Fruit fly (Drosophila melanogaster): ENCODE results near the gene CG42713.

Gene CG42713

dm6 chr2L:8937003-8937402 is 45.8 kb downstream of the CG42713 start, which contains the start of gene Tsp29Fb (continued):
- TF ChIP-seq CG10274 (GFP tag; optimal IDR thresholded peaks at IDR 0.05) = peak; percentile 11
- TF ChIP-seq CG11093 (GFP tag; IDR thresholded peaks at IDR 0.05) = peak; percentile 65; the same call in 2 of the 3 replicates
- peak; percentile 65; the same call in 1 of the 2 replicates for TF ChIP-seq CG10366 (GFP tag; IDR thresholded peaks at IDR 0.05)
- TF ChIP-seq H15 (GFP tag; IDR thresholded peaks at IDR 0.05) = peak; percentile 47; the same call in 1 of the 3 replicates
- TF ChIP-seq CG15269 (tag; optimal IDR thresholded peaks at IDR 0.05) = peak; percentile 88
- peak; percentile 26 for TF ChIP-seq CG2116 (GFP tag; optimal IDR thresholded peaks at IDR 0.05)
- peak; percentile 69 for TF ChIP-seq CG17829 (tag; optimal IDR thresholded peaks at IDR 0.05)
- no peak; the same call in 1 of the 2 replicates for TF ChIP-seq NFAT (GFP tag; IDR thresholded peaks at IDR 0.05)
- peak; percentile 46 for TF ChIP-seq Max (GFP tag; optimal IDR thresholded peaks at IDR 0.05)
- peak; percentile 62 for TF ChIP-seq CG6683 (GFP tag; optimal IDR thresholded peaks at IDR 0.05)
- peak; percentile 84 for TF ChIP-seq Oli (tag; optimal IDR thresholded peaks at IDR 0.05)
- TF ChIP-seq eyg (GFP tag; optimal IDR thresholded peaks at IDR 0.05) = peak; percentile 17
- peak; percentile 52 for TF ChIP-seq CrebB (tag; optimal IDR thresholded peaks at IDR 0.05)
- TF ChIP-seq D19A (tag; optimal IDR thresholded peaks at IDR 0.05) = peak; percentile 72
- TF ChIP-seq Kr (GFP tag; optimal IDR thresholded peaks at IDR 0.05) = no peak
- TF ChIP-seq CG7963 (GFP tag; IDR thresholded peaks at IDR 0.05; ENCODE audit: partially characterized antibody) = no peak
- TF ChIP-seq CG6654 (GFP tag; optimal IDR thresholded peaks at IDR 0.05) = peak; percentile 19
- peak; percentile 71 for TF ChIP-seq CG13624 (GFP tag; optimal IDR thresholded peaks at IDR 0.05)
- TF ChIP-seq NC2α (GFP tag; optimal IDR thresholded peaks at IDR 0.05) = no peak
- peak; percentile 84 for TF ChIP-seq cwo (GFP tag; optimal IDR thresholded peaks at IDR 0.05)
- no peak for TF ChIP-seq prd (optimal IDR thresholded peaks at IDR 0.05)
- TF ChIP-seq prd (GFP tag; IDR thresholded peaks at IDR 0.05) = peak; percentile 72
- peak; percentile 60 for TF ChIP-seq pho (GFP tag; optimal IDR thresholded peaks at IDR 0.05)
- 0 out of 2 replicates have a peak, but pooled peaks have one; percentile 21 for TF ChIP-seq CG11085 (GFP tag; IDR thresholded peaks at IDR 0.05)
- TF ChIP-seq ara (GFP tag; IDR thresholded peaks at IDR 0.05) = peak; percentile 45; the same call in 1 of the 2 replicates
- TF ChIP-seq CG8290 (GFP tag; optimal IDR thresholded peaks at IDR 0.05) = no peak
- TF ChIP-seq CG8290 (tag; optimal IDR thresholded peaks at IDR 0.05) = peak in 1 of 2 experiments; percentile 10
- no peak for TF ChIP-seq CG17802 (tag; optimal IDR thresholded peaks at IDR 0.05)
- peak; percentile 73 for TF ChIP-seq CG14014 (GFP tag; IDR thresholded peaks at IDR 0.05)
- TF ChIP-seq CG12769 (tag; optimal IDR thresholded peaks at IDR 0.05) = peak; percentile 66
- TF ChIP-seq CG10654 (GFP tag; optimal IDR thresholded peaks at IDR 0.05) = peak; percentile 56
- TF ChIP-seq Ets97D (GFP tag; optimal IDR thresholded peaks at IDR 0.05) = no peak
- TF ChIP-seq CG17385 (GFP tag; optimal IDR thresholded peaks at IDR 0.05) = peak; percentile 76
- TF ChIP-seq CG14441 (GFP tag; IDR thresholded peaks at IDR 0.05) = peak; percentile 65
- TF ChIP-seq CG1602 (GFP tag; optimal IDR thresholded peaks at IDR 0.05) = peak; percentile 49
- no peak for TF ChIP-seq CG30020 (tag; optimal IDR thresholded peaks at IDR 0.05)
- no peak for TF ChIP-seq sima (GFP tag; optimal IDR thresholded peaks at IDR 0.05)
- TF ChIP-seq CG18262 (tag; optimal IDR thresholded peaks at IDR 0.05) = peak; percentile 71
- TF ChIP-seq fd3F (GFP tag; optimal IDR thresholded peaks at IDR 0.05) = peak; percentile 78
- TF ChIP-seq CG4617 (GFP tag; optimal IDR thresholded peaks at IDR 0.05; ENCODE audit: borderline replicate concordance) = peak; percentile 0
- peak; percentile 60; the same call in 1 of the 2 replicates for TF ChIP-seq wor (GFP tag; IDR thresholded peaks at IDR 0.05)
- TF ChIP-seq CG9215 (GFP tag; IDR thresholded peaks at IDR 0.05) = peak; percentile 71
- TF ChIP-seq PHDP (tag; optimal IDR thresholded peaks at IDR 0.05) = peak; percentile 79
- peak; percentile 44 for TF ChIP-seq tin (GFP tag; optimal IDR thresholded peaks at IDR 0.05)
- TF ChIP-seq CG31388 (GFP tag; optimal IDR thresholded peaks at IDR 0.05) = peak; percentile 37
- no peak for TF ChIP-seq CG2129 (GFP tag; IDR thresholded peaks at IDR 0.05; ENCODE audit: partially characterized antibody)
- TF ChIP-seq CG32772 (GFP tag; IDR thresholded peaks at IDR 0.05) = peak; percentile 60
- TF ChIP-seq CG15696 (tag; optimal IDR thresholded peaks at IDR 0.05) = peak; percentile 20
- no peak for TF ChIP-seq CG15479 (GFP tag; optimal IDR thresholded peaks at IDR 0.05)
- peak; percentile 78 for TF ChIP-seq slbo (GFP tag; IDR thresholded peaks at IDR 0.05)
- TF ChIP-seq trem (tag; optimal IDR thresholded peaks at IDR 0.05) = no peak

Data from whole organism, embryonic.